Worm (Caenorhabditis elegans) whole organism, L3 larva: ENCODE results near the gene rps-23.

Experiments
- R02D3.7 ChIP-seq: fragments of 150-350 bp; optimal IDR thresholded peaks from 2 replicates; lab custom pipeline; 2014; ENCODE audit warnings: missing biosample characterization, missing genetic modification characterization
- ZK546.5 ChIP-seq: sonication (generic microtip); optimal IDR thresholded peaks from 2 replicates; lab custom pipeline; 2017; ENCODE audit warnings: missing biosample characterization, missing genetic modification characterization
- aly-2 ChIP-seq: fragments of 150-350 bp; optimal IDR thresholded peaks from 2 replicates; lab custom pipeline; 2014; ENCODE audit warnings: missing biosample characterization, missing genetic modification characterization
- ama-1 ChIP-seq: fragments of 150-350 bp; optimal IDR thresholded peaks from 2 replicates; lab custom pipeline; 2018
- ceh-16 ChIP-seq: sonication (generic microtip); optimal IDR thresholded peaks from 2 replicates; lab custom pipeline; 2017; ENCODE audit warnings: missing biosample characterization, missing genetic modification characterization
- ceh-28 ChIP-seq: fragments of 150-350 bp; optimal IDR thresholded peaks from 2 replicates; lab custom pipeline; 2014; ENCODE audit warnings: missing biosample characterization, missing genetic modification reagents, missing genetic modification characterization
- ceh-82 ChIP-seq: fragments of 150-350 bp; optimal IDR thresholded peaks from 2 replicates; lab custom pipeline; 2014; ENCODE audit warnings: missing biosample characterization, missing genetic modification characterization
- ceh-9 ChIP-seq: sonication (generic microtip); optimal IDR thresholded peaks from 2 replicates; lab custom pipeline; 2018; ENCODE audit warnings: missing biosample characterization, missing genetic modification characterization
- daf-12 ChIP-seq: fragments of 150-350 bp; optimal IDR thresholded peaks from 2 replicates; lab custom pipeline; 2014; ENCODE audit warnings: missing biosample characterization, missing genetic modification reagents, missing genetic modification characterization
- egl-27 ChIP-seq: sonication (generic microtip); optimal IDR thresholded peaks from 4 replicates; lab custom pipeline; 2017; ENCODE audit warnings: missing biosample characterization, missing genetic modification reagents, missing genetic modification characterization
- egl-5 ChIP-seq: fragments of 150-350 bp; optimal IDR thresholded peaks from 2 replicates; lab custom pipeline; 2017; ENCODE audit warnings: missing biosample characterization, missing genetic modification reagents, missing genetic modification characterization, inconsistent platforms
- elt-1 ChIP-seq: fragments of 150-350 bp; optimal IDR thresholded peaks from 2 replicates; lab custom pipeline; 2014; ENCODE audit warnings: missing biosample characterization, missing genetic modification characterization
- elt-2 ChIP-seq: sonication (generic microtip); optimal IDR thresholded peaks from 2 replicates; lab custom pipeline; 2016; ENCODE audit warnings: missing genetic modification reagents, mild to moderate bottlenecking, missing genetic modification characterization, missing compliant biosample characterization
- elt-3 ChIP-seq, 3 experiments: fragments of 150-350 bp in 1 of 3; sonication (generic microtip) in 2 of 3; optimal IDR thresholded peaks; 2 replicates in 2 of 3; 4 replicates in 1 of 3; lab custom pipeline; 2014 to 2017; ENCODE audit warnings: missing biosample characterization in 3 of 3, missing genetic modification characterization in 3 of 3
- eor-1 ChIP-seq, 2 experiments: fragments of 150-350 bp; optimal IDR thresholded peaks; 2 replicates each; lab custom pipeline; 2014 to 2018; ENCODE audit warnings: missing biosample characterization in 2 of 2, missing genetic modification characterization in 2 of 2
- fkh-10 ChIP-seq: sonication (generic microtip); optimal IDR thresholded peaks from 2 replicates; lab custom pipeline; 2017; ENCODE audit warnings: missing biosample characterization, missing genetic modification reagents, missing genetic modification characterization
- fkh-2 ChIP-seq: fragments of 150-350 bp; optimal IDR thresholded peaks from 2 replicates; lab custom pipeline; 2014; ENCODE audit warnings: missing biosample characterization, missing genetic modification reagents, missing genetic modification characterization
- fos-1 ChIP-seq: fragments of 150-350 bp; optimal IDR thresholded peaks from 2 replicates; lab custom pipeline; 2014; ENCODE audit warnings: missing biosample characterization, missing genetic modification characterization
- hmg-11 ChIP-seq: sonication (generic microtip); optimal IDR thresholded peaks from 2 replicates; lab custom pipeline; 2016; ENCODE audit warnings: missing genetic modification characterization, missing compliant biosample characterization
- jun-1 ChIP-seq: fragments of 150-350 bp; optimal IDR thresholded peaks from 2 replicates; lab custom pipeline; 2014; ENCODE audit warnings: missing biosample characterization, missing genetic modification reagents, missing genetic modification characterization
- lin-15B ChIP-seq: fragments of 150-350 bp; optimal IDR thresholded peaks from 2 replicates; lab custom pipeline; 2014; ENCODE audit warnings: missing biosample characterization, missing genetic modification characterization
- lin-39 ChIP-seq: fragments of 150-350 bp; optimal IDR thresholded peaks from 2 replicates; lab custom pipeline; 2018; ENCODE audit warnings: missing biosample characterization, missing genetic modification reagents, missing genetic modification characterization
- lsy-12 ChIP-seq: sonication (generic microtip); optimal IDR thresholded peaks from 2 replicates; lab custom pipeline; 2016; ENCODE audit warnings: mild to moderate bottlenecking, missing genetic modification characterization, missing compliant biosample characterization
- mdl-1 ChIP-seq: fragments of 150-350 bp; optimal IDR thresholded peaks from 2 replicates; lab custom pipeline; 2014; ENCODE audit warnings: missing biosample characterization, missing genetic modification characterization
- mml-1 ChIP-seq: fragments of 150-350 bp; sonication (generic microtip); optimal IDR thresholded peaks from 3 replicates; lab custom pipeline; 2014; ENCODE audit warnings: missing biosample characterization, missing genetic modification characterization
- nfya-1 ChIP-seq: sonication (generic microtip); optimal IDR thresholded peaks from 2 replicates; lab custom pipeline; 2017; ENCODE audit warnings: missing genetic modification characterization, mild to moderate bottlenecking, missing compliant biosample characterization, antibody characterized with exemption, moderate library complexity; ENCODE audit not compliant: insufficient read depth
- nhr-11 ChIP-seq: fragments of 150-350 bp; optimal IDR thresholded peaks from 2 replicates; lab custom pipeline; 2014; ENCODE audit warnings: missing biosample characterization, missing genetic modification characterization
- nhr-12 ChIP-seq: fragments of 150-350 bp; optimal IDR thresholded peaks from 2 replicates; lab custom pipeline; 2014; ENCODE audit warnings: missing biosample characterization, missing genetic modification characterization
- nhr-23 ChIP-seq: fragments of 150-350 bp; optimal IDR thresholded peaks from 2 replicates; lab custom pipeline; 2014; ENCODE audit warnings: missing biosample characterization, missing genetic modification reagents, missing genetic modification characterization
- nhr-237 ChIP-seq: fragments of 150-350 bp; optimal IDR thresholded peaks from 2 replicates; lab custom pipeline; 2014; ENCODE audit warnings: missing biosample characterization, missing genetic modification characterization
- nhr-25 ChIP-seq: sonication (generic microtip); optimal IDR thresholded peaks from 2 replicates; lab custom pipeline; 2017; ENCODE audit warnings: missing biosample characterization, missing genetic modification characterization
- nhr-28 ChIP-seq: fragments of 150-350 bp; optimal IDR thresholded peaks from 2 replicates; lab custom pipeline; 2014; ENCODE audit warnings: missing biosample characterization, missing genetic modification characterization
- nhr-43 ChIP-seq: sonication (generic microtip); optimal IDR thresholded peaks from 2 replicates; lab custom pipeline; 2016; ENCODE audit warnings: mild to moderate bottlenecking, missing genetic modification characterization, missing compliant biosample characterization; ENCODE audit not compliant: poor library complexity, severe bottlenecking
- nhr-67 ChIP-seq: fragments of 150-350 bp; optimal IDR thresholded peaks from 2 replicates; lab custom pipeline; 2014; ENCODE audit warnings: missing biosample characterization, missing genetic modification characterization
- nhr-76 ChIP-seq: fragments of 150-350 bp; sonication (generic microtip); optimal IDR thresholded peaks from 5 replicates; lab custom pipeline; 2014; ENCODE audit warnings: missing biosample characterization, missing genetic modification characterization
- nhr-77 ChIP-seq: fragments of 150-350 bp; optimal IDR thresholded peaks from 2 replicates; lab custom pipeline; 2014; ENCODE audit warnings: missing biosample characterization, missing genetic modification characterization
- pha-4 ChIP-seq: fragments of 150-350 bp; optimal IDR thresholded peaks from 2 replicates; lab custom pipeline; 2014; ENCODE audit warnings: missing biosample characterization, missing genetic modification reagents, missing genetic modification characterization
- pqm-1 ChIP-seq: fragments of 150-350 bp; optimal IDR thresholded peaks from 2 replicates; lab custom pipeline; 2017; ENCODE audit warnings: missing biosample characterization, missing genetic modification characterization, inconsistent platforms
- sea-2 ChIP-seq: fragments of 150-350 bp; sonication (generic microtip); optimal IDR thresholded peaks from 4 replicates; lab custom pipeline; 2014; ENCODE audit warnings: missing biosample characterization, missing genetic modification reagents, missing genetic modification characterization
- skn-1 ChIP-seq: fragments of 150-350 bp; optimal IDR thresholded peaks from 2 replicates; lab custom pipeline; 2014; ENCODE audit warnings: missing biosample characterization, missing genetic modification characterization
- snpc-4 ChIP-seq: fragments of 150-350 bp; optimal IDR thresholded peaks from 2 replicates; lab custom pipeline; 2014; ENCODE audit warnings: missing biosample characterization, missing genetic modification characterization
- tbx-2 ChIP-seq: sonication (generic microtip); optimal IDR thresholded peaks from 2 replicates; lab custom pipeline; 2016; ENCODE audit warnings: mild to moderate bottlenecking, missing genetic modification characterization, missing compliant biosample characterization
- unc-39 ChIP-seq: sonication (generic microtip); optimal IDR thresholded peaks from 4 replicates; lab custom pipeline; 2017; ENCODE audit warnings: missing biosample characterization, missing genetic modification characterization
- unc-62 ChIP-seq: fragments of 150-350 bp; sonication (generic microtip); optimal IDR thresholded peaks from 4 replicates; lab custom pipeline; 2014; ENCODE audit warnings: missing biosample characterization, missing genetic modification reagents, missing genetic modification characterization
- zag-1 ChIP-seq: fragments of 150-350 bp; optimal IDR thresholded peaks from 2 replicates; lab custom pipeline; 2014; ENCODE audit warnings: missing biosample characterization, missing genetic modification characterization
- ztf-11 ChIP-seq: fragments of 150-350 bp; optimal IDR thresholded peaks from 2 replicates; lab custom pipeline; 2014; ENCODE audit warnings: missing biosample characterization, missing genetic modification characterization
- ztf-4 ChIP-seq: fragments of 150-350 bp; optimal IDR thresholded peaks from 2 replicates; lab custom pipeline; 2014; ENCODE audit warnings: missing biosample characterization, missing genetic modification characterization

Gene rps-23

ce11 chrIV:12391003-12391637, at the start of gene rps-23, which contains the start of gene dpm-3:
TSS of gene rps-23 (minus strand) at chrIV:12391053.
TSS of gene dpm-3 (plus strand) at chrIV:12391587.
- peak; percentile 94 for TF ChIP-seq ZK546.5 (tag; lab: Kevin White, UChicago)
- TF ChIP-seq aly-2 (tag; lab: Kevin White, UChicago), result no peak
- TF ChIP-seq mdl-1 (tag; lab: Kevin White, UChicago), result peak; percentile 48
- peak; percentile 74 for TF ChIP-seq ceh-28 (tag; lab: Kevin White, UChicago)
- peak; percentile 95 for TF ChIP-seq lsy-12 (tag; lab: Kevin White, UChicago)
- TF ChIP-seq nhr-11 (tag; lab: Kevin White, UChicago), result peak; percentile 61
- no peak for TF ChIP-seq mml-1 (tag; lab: Kevin White, UChicago)
- peak; percentile 73 for TF ChIP-seq ama-1
- TF ChIP-seq lin-39 (tag; lab: Kevin White, UChicago), result peak; percentile 92
- TF ChIP-seq egl-27, result peak; percentile 20
- TF ChIP-seq nhr-77, result peak; percentile 53
- no peak for TF ChIP-seq unc-39 (tag; lab: Kevin White, UChicago)
- peak; percentile 65 for TF ChIP-seq jun-1 (tag; lab: Kevin White, UChicago)
- no peak for TF ChIP-seq elt-3 (tag; optimal IDR thresholded peaks at IDR 0.05; lab: Kevin White, UChicago)
- TF ChIP-seq nfya-1 (tag; lab: Kevin White, UChicago), result peak; percentile 99
- TF ChIP-seq nhr-23 (tag; lab: Kevin White, UChicago), result peak; percentile 97
- TF ChIP-seq fkh-10 (GFP tag; lab: Kevin White, UChicago), result peak; percentile 51
- TF ChIP-seq ceh-82 (tag; lab: Kevin White, UChicago), result peak; percentile 81
- peak; percentile 90 for TF ChIP-seq snpc-4 (tag; lab: Kevin White, UChicago)
- TF ChIP-seq egl-5, result peak; percentile 58
- no peak for TF ChIP-seq unc-62 (GFP tag; lab: Kevin White, UChicago)
- TF ChIP-seq nhr-12 (tag; lab: Kevin White, UChicago), result no peak
- TF ChIP-seq nhr-25 (tag; lab: Kevin White, UChicago), result peak; percentile 95
- no peak for TF ChIP-seq daf-12 (tag; lab: Kevin White, UChicago)
- peak; percentile 89 for TF ChIP-seq R02D3.7 (tag; lab: Kevin White, UChicago)
- TF ChIP-seq sea-2 (GFP tag; lab: Kevin White, UChicago), result no peak
- peak in 1 of 2 experiments; percentile 73 for TF ChIP-seq eor-1 (tag; optimal IDR thresholded peaks at IDR 0.05; lab: Kevin White, UChicago)
- no peak for TF ChIP-seq ztf-4 (tag; lab: Kevin White, UChicago)
- TF ChIP-seq fos-1 (tag; lab: Kevin White, UChicago), result no peak
- peak; percentile 60 for TF ChIP-seq hmg-11
- peak; percentile 88 for TF ChIP-seq skn-1 (tag; lab: Kevin White, UChicago)
- no peak for TF ChIP-seq ztf-11 (tag; lab: Kevin White, UChicago)
- peak; percentile 55 for TF ChIP-seq ceh-16 (tag; lab: Kevin White, UChicago)
- peak; percentile 91 for TF ChIP-seq pqm-1 (tag; lab: Kevin White, UChicago)
- peak; percentile 66 for TF ChIP-seq nhr-76 (tag; lab: Kevin White, UChicago)
- no peak for TF ChIP-seq nhr-67 (tag; lab: Kevin White, UChicago)
- peak; percentile 77 for TF ChIP-seq elt-2 (tag; lab: Kevin White, UChicago)
- peak; percentile 60 for TF ChIP-seq tbx-2
- TF ChIP-seq fkh-2 (tag; lab: Kevin White, UChicago), result no peak
- TF ChIP-seq nhr-237 (tag; lab: Kevin White, UChicago), result no peak
- no peak for TF ChIP-seq nhr-28 (tag; lab: Kevin White, UChicago)
- no peak for TF ChIP-seq zag-1 (tag; lab: Kevin White, UChicago)
- TF ChIP-seq lin-15B (tag; lab: Kevin White, UChicago), result peak; percentile 98
- peak; percentile 98 for TF ChIP-seq pha-4 (tag; lab: Kevin White, UChicago)
- peak; percentile 96 for TF ChIP-seq nhr-43 (tag; lab: Kevin White, UChicago)
- TF ChIP-seq ceh-9, result no peak
- peak; percentile 45 for TF ChIP-seq elt-1 (tag; lab: Kevin White, UChicago)
